Worm (Caenorhabditis elegans) whole organism, L3 larva: ENCODE measurements around the gene gtf-2H4.

Experiments used
- R02D3.7 ChIP-seq: fragments of 150-350 bp; optimal IDR thresholded peaks from 2 replicates; lab custom pipeline; 2014; ENCODE audit warnings: missing biosample characterization, missing genetic modification characterization
- ZK546.5 ChIP-seq: sonication (generic microtip); optimal IDR thresholded peaks from 2 replicates; lab custom pipeline; 2017; ENCODE audit warnings: missing biosample characterization, missing genetic modification characterization
- aly-2 ChIP-seq: fragments of 150-350 bp; optimal IDR thresholded peaks from 2 replicates; lab custom pipeline; 2014; ENCODE audit warnings: missing biosample characterization, missing genetic modification characterization
- ama-1 ChIP-seq: fragments of 150-350 bp; optimal IDR thresholded peaks from 2 replicates; lab custom pipeline; 2018
- ceh-16 ChIP-seq: sonication (generic microtip); optimal IDR thresholded peaks from 2 replicates; lab custom pipeline; 2017; ENCODE audit warnings: missing biosample characterization, missing genetic modification characterization
- ceh-28 ChIP-seq: fragments of 150-350 bp; optimal IDR thresholded peaks from 2 replicates; lab custom pipeline; 2014; ENCODE audit warnings: missing biosample characterization, missing genetic modification reagents, missing genetic modification characterization
- ceh-82 ChIP-seq: fragments of 150-350 bp; optimal IDR thresholded peaks from 2 replicates; lab custom pipeline; 2014; ENCODE audit warnings: missing biosample characterization, missing genetic modification characterization
- ceh-9 ChIP-seq: sonication (generic microtip); optimal IDR thresholded peaks from 2 replicates; lab custom pipeline; 2018; ENCODE audit warnings: missing biosample characterization, missing genetic modification characterization
- daf-12 ChIP-seq: fragments of 150-350 bp; optimal IDR thresholded peaks from 2 replicates; lab custom pipeline; 2014; ENCODE audit warnings: missing biosample characterization, missing genetic modification reagents, missing genetic modification characterization
- elt-2 ChIP-seq: sonication (generic microtip); optimal IDR thresholded peaks from 2 replicates; lab custom pipeline; 2016; ENCODE audit warnings: missing genetic modification reagents, mild to moderate bottlenecking, missing genetic modification characterization, missing compliant biosample characterization
- elt-3 ChIP-seq, 3 experiments: fragments of 150-350 bp in 1 of 3; sonication (generic microtip) in 2 of 3; optimal IDR thresholded peaks; 2 replicates in 2 of 3; 4 replicates in 1 of 3; lab custom pipeline; 2014 to 2017; ENCODE audit warnings: missing biosample characterization in 3 of 3, missing genetic modification characterization in 3 of 3
- eor-1 ChIP-seq, 2 experiments: fragments of 150-350 bp; optimal IDR thresholded peaks; 2 replicates each; lab custom pipeline; 2014 to 2018; ENCODE audit warnings: missing biosample characterization in 2 of 2, missing genetic modification characterization in 2 of 2
- fkh-2 ChIP-seq: fragments of 150-350 bp; optimal IDR thresholded peaks from 2 replicates; lab custom pipeline; 2014; ENCODE audit warnings: missing biosample characterization, missing genetic modification reagents, missing genetic modification characterization
- fos-1 ChIP-seq: fragments of 150-350 bp; optimal IDR thresholded peaks from 2 replicates; lab custom pipeline; 2014; ENCODE audit warnings: missing biosample characterization, missing genetic modification characterization
- hmg-11 ChIP-seq: sonication (generic microtip); optimal IDR thresholded peaks from 2 replicates; lab custom pipeline; 2016; ENCODE audit warnings: missing genetic modification characterization, missing compliant biosample characterization
- jun-1 ChIP-seq: fragments of 150-350 bp; optimal IDR thresholded peaks from 2 replicates; lab custom pipeline; 2014; ENCODE audit warnings: missing biosample characterization, missing genetic modification reagents, missing genetic modification characterization
- lin-15B ChIP-seq: fragments of 150-350 bp; optimal IDR thresholded peaks from 2 replicates; lab custom pipeline; 2014; ENCODE audit warnings: missing biosample characterization, missing genetic modification characterization
- lin-39 ChIP-seq: fragments of 150-350 bp; optimal IDR thresholded peaks from 2 replicates; lab custom pipeline; 2018; ENCODE audit warnings: missing biosample characterization, missing genetic modification reagents, missing genetic modification characterization
- lsy-12 ChIP-seq: sonication (generic microtip); optimal IDR thresholded peaks from 2 replicates; lab custom pipeline; 2016; ENCODE audit warnings: mild to moderate bottlenecking, missing genetic modification characterization, missing compliant biosample characterization
- mdl-1 ChIP-seq: fragments of 150-350 bp; optimal IDR thresholded peaks from 2 replicates; lab custom pipeline; 2014; ENCODE audit warnings: missing biosample characterization, missing genetic modification characterization
- mml-1 ChIP-seq: fragments of 150-350 bp; sonication (generic microtip); optimal IDR thresholded peaks from 3 replicates; lab custom pipeline; 2014; ENCODE audit warnings: missing biosample characterization, missing genetic modification characterization
- nhr-23 ChIP-seq: fragments of 150-350 bp; optimal IDR thresholded peaks from 2 replicates; lab custom pipeline; 2014; ENCODE audit warnings: missing biosample characterization, missing genetic modification reagents, missing genetic modification characterization
- nhr-237 ChIP-seq: fragments of 150-350 bp; optimal IDR thresholded peaks from 2 replicates; lab custom pipeline; 2014; ENCODE audit warnings: missing biosample characterization, missing genetic modification characterization
- nhr-25 ChIP-seq: sonication (generic microtip); optimal IDR thresholded peaks from 2 replicates; lab custom pipeline; 2017; ENCODE audit warnings: missing biosample characterization, missing genetic modification characterization
- nhr-28 ChIP-seq: fragments of 150-350 bp; optimal IDR thresholded peaks from 2 replicates; lab custom pipeline; 2014; ENCODE audit warnings: missing biosample characterization, missing genetic modification characterization
- nhr-43 ChIP-seq: sonication (generic microtip); optimal IDR thresholded peaks from 2 replicates; lab custom pipeline; 2016; ENCODE audit warnings: mild to moderate bottlenecking, missing genetic modification characterization, missing compliant biosample characterization; ENCODE audit not compliant: poor library complexity, severe bottlenecking
- nhr-76 ChIP-seq: fragments of 150-350 bp; sonication (generic microtip); optimal IDR thresholded peaks from 5 replicates; lab custom pipeline; 2014; ENCODE audit warnings: missing biosample characterization, missing genetic modification characterization
- nhr-77 ChIP-seq: fragments of 150-350 bp; optimal IDR thresholded peaks from 2 replicates; lab custom pipeline; 2014; ENCODE audit warnings: missing biosample characterization, missing genetic modification characterization
- pha-4 ChIP-seq: fragments of 150-350 bp; optimal IDR thresholded peaks from 2 replicates; lab custom pipeline; 2014; ENCODE audit warnings: missing biosample characterization, missing genetic modification reagents, missing genetic modification characterization
- pqm-1 ChIP-seq: fragments of 150-350 bp; optimal IDR thresholded peaks from 2 replicates; lab custom pipeline; 2017; ENCODE audit warnings: missing biosample characterization, missing genetic modification characterization, inconsistent platforms
- sea-2 ChIP-seq: fragments of 150-350 bp; sonication (generic microtip); optimal IDR thresholded peaks from 4 replicates; lab custom pipeline; 2014; ENCODE audit warnings: missing biosample characterization, missing genetic modification reagents, missing genetic modification characterization
- skn-1 ChIP-seq: fragments of 150-350 bp; optimal IDR thresholded peaks from 2 replicates; lab custom pipeline; 2014; ENCODE audit warnings: missing biosample characterization, missing genetic modification characterization
- snpc-4 ChIP-seq: fragments of 150-350 bp; optimal IDR thresholded peaks from 2 replicates; lab custom pipeline; 2014; ENCODE audit warnings: missing biosample characterization, missing genetic modification characterization
- tbx-2 ChIP-seq: sonication (generic microtip); optimal IDR thresholded peaks from 2 replicates; lab custom pipeline; 2016; ENCODE audit warnings: mild to moderate bottlenecking, missing genetic modification characterization, missing compliant biosample characterization
- unc-39 ChIP-seq: sonication (generic microtip); optimal IDR thresholded peaks from 4 replicates; lab custom pipeline; 2017; ENCODE audit warnings: missing biosample characterization, missing genetic modification characterization
- unc-62 ChIP-seq: fragments of 150-350 bp; sonication (generic microtip); optimal IDR thresholded peaks from 4 replicates; lab custom pipeline; 2014; ENCODE audit warnings: missing biosample characterization, missing genetic modification reagents, missing genetic modification characterization
- zag-1 ChIP-seq: fragments of 150-350 bp; optimal IDR thresholded peaks from 2 replicates; lab custom pipeline; 2014; ENCODE audit warnings: missing biosample characterization, missing genetic modification characterization
- ztf-11 ChIP-seq: fragments of 150-350 bp; optimal IDR thresholded peaks from 2 replicates; lab custom pipeline; 2014; ENCODE audit warnings: missing biosample characterization, missing genetic modification characterization
- ztf-4 ChIP-seq: fragments of 150-350 bp; optimal IDR thresholded peaks from 2 replicates; lab custom pipeline; 2014; ENCODE audit warnings: missing biosample characterization, missing genetic modification characterization

gtf-2H4 gene

DNA sequence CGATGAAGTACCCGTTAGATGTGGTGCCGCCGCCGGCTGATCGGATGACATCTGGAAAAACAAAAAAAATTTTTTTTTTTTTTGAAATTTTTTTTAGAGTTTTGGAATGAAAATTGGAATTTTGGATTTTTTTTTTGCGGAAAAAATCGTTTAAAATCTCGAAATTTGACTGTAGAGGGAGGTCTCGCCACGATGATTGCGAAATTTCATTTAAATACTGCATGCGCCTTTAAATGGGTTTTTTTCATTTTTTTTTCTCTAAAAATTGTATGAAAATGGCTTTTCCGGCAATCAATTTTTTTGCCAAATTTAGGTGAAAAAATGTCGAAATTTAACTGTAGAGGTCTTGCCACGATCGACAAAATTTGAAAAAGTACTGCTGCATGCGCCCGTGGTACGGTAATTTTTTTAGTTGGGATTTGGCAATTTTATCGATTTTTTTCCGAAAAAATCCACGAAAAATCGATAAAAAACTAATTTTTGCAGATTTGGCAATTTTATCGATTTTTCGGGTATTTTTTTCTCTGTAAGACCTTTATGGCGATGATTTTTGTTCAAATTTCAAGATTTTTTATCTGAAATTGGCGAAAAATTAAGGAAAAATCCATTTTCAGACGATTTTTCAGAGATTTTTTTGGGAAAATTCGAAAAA lies at the start of gene gtf-2H4:
Gene gtf-2H4, minus strand, starts transcription at position 51 of the 652 bp plus-strand sequence.
- TF ChIP-seq eor-1 (tag; optimal IDR thresholded peaks at IDR 0.05; lab: Kevin White, UChicago) (no peak), ceh-28 (tag; lab: Kevin White, UChicago) (peak; percentile 74), elt-3 (tag; optimal IDR thresholded peaks at IDR 0.05; lab: Kevin White, UChicago) (no peak), R02D3.7 (tag; lab: Kevin White, UChicago) (no peak)
- TF ChIP-seq, all 47 proteins: peak for 1

DNA sequence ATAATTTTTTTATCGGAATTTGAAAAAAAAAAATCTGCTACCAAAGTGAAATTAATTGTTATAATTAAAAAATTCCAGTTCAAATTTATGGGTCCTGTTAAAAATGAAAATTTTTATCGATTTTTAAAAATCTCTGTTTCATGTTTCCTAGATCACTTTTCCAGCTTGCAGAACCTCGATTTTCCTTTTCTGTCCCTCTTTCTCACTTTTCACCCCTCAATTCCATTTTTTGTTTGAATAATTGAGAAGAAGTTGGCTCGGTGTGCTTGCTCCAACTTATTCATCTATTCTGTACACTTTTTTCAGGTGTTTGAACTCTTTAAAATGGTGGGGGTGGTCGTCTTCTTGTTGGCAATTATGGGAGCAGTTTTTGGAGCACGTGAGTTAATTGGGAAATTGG lies 44.3 kb upstream of the gtf-2H4 start, which contains the start of gene acr-24:
Gene acr-24, plus strand, starts transcription at position 301 of the 400 bp plus-strand sequence.
- TF ChIP-seq nhr-25 (tag; lab: Kevin White, UChicago) (no peak), hmg-11 (no peak), aly-2 (tag; lab: Kevin White, UChicago) (no peak), ZK546.5 (tag; lab: Kevin White, UChicago) (no peak), lsy-12 (tag; lab: Kevin White, UChicago) (no peak), ztf-11 (tag; lab: Kevin White, UChicago) (no peak), ama-1 (lab: Kevin White, UChicago) (no peak), mdl-1 (tag; lab: Kevin White, UChicago) (no peak), fkh-2 (tag; lab: Kevin White, UChicago) (no peak), ceh-16 (tag; lab: Kevin White, UChicago) (no peak), ztf-4 (no peak), snpc-4 (tag; lab: Kevin White, UChicago) (no peak), nhr-28 (tag; lab: Kevin White, UChicago) (no peak), mml-1 (tag; lab: Kevin White, UChicago) (no peak)

DNA sequence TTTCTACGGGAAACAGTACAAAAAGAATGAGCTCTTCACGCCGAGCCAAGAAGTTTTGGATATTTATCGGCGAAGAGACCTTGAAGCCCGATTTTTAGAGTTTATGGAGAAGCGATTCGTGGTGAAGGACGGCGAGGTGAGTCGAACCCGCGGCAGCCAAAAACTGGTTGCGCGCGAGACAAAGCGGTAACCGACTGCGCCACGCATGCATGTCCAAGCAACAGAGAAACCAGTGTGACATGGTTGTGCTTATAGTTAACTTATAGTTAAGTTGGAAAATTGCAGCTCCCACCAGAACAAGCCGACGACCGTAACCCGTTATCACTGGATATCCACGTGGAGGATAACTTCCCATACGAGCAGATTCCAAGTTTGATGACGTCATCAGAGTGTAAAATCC lies 23.4 kb upstream of the gtf-2H4 start:
- TF ChIP-seq pha-4, result peak; percentile 26
- TF ChIP-seq lsy-12 (tag; lab: Kevin White, UChicago), result peak; percentile 2
- peak; percentile 4 for TF ChIP-seq lin-39 (tag; lab: Kevin White, UChicago)
- TF ChIP-seq nhr-76 (tag; lab: Kevin White, UChicago), result no peak
- TF ChIP-seq sea-2 (GFP tag; lab: Kevin White, UChicago), result no peak
- TF ChIP-seq elt-2 (tag; lab: Kevin White, UChicago), result peak; percentile 27

DNA sequence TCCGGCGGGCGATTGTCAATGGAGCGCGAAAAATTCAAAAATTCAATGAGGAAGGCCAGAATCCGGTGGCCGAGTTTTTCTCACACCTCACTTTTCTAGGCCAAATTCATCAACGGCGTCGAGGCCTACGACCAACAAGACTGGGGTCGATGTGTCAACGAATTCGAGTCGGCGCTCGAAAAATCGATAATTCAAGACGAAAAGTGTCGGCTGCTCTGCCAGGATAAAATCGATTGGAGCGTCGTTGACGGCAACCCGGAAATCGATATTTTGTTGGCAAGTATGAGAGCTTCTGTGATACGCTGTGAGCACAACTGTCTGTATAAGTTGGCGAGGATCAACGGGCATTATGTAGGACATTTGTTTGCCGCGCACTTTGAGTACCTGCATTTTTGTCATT lies 22.8 kb upstream of the gtf-2H4 start:
- TF ChIP-seq nhr-76 (tag; lab: Kevin White, UChicago) (no peak), ceh-28 (tag; lab: Kevin White, UChicago) (peak; percentile 18)

DNA sequence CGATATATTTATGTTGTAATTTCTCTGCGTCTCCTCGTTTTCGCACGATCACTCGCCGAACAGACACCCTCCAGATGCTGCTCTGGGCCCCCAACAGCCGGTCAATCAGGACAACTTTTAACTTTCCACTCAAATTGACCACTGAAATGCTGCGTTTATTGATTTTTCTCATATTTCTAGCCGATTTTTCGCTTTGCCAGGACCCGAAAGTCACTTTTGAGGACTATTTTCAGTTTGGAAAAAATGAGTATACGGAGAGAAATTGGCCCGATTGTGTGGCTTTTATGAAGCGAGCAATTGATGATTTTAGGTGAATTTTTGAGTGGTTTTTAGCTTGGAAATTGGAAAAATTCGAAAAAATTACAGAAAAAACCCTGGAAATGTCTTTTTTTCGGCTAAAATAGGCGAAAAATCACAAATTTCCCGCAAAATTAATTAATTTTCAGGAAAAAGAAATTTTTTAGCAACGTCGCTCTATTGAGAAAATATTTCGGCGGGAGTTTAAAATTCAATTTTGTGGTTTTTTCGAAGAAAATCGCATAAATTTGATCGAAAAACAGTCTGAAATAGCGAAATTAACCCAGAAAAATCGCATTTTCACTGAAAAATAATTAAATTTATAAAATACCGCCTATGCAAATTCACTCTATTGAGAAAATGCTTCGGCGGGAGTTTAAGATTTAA lies 20.7 kb upstream of the gtf-2H4 start, which contains the start of gene Y73F8A.26:
Gene Y73F8A.26, plus strand, starts transcription at position 73 of the 684 bp plus-strand sequence.
- TF ChIP-seq nhr-77 (tag; lab: Kevin White, UChicago) (no peak), nhr-237 (tag; lab: Kevin White, UChicago) (no peak), nhr-25 (tag; lab: Kevin White, UChicago) (no peak), skn-1 (no peak), tbx-2 (tag; lab: Kevin White, UChicago) (no peak), sea-2 (GFP tag; lab: Kevin White, UChicago) (no peak), nhr-28 (tag; lab: Kevin White, UChicago) (no peak), mml-1 (tag; lab: Kevin White, UChicago) (no peak), ztf-11 (tag; lab: Kevin White, UChicago) (no peak), nhr-23 (tag; lab: Kevin White, UChicago) (no peak)

DNA sequence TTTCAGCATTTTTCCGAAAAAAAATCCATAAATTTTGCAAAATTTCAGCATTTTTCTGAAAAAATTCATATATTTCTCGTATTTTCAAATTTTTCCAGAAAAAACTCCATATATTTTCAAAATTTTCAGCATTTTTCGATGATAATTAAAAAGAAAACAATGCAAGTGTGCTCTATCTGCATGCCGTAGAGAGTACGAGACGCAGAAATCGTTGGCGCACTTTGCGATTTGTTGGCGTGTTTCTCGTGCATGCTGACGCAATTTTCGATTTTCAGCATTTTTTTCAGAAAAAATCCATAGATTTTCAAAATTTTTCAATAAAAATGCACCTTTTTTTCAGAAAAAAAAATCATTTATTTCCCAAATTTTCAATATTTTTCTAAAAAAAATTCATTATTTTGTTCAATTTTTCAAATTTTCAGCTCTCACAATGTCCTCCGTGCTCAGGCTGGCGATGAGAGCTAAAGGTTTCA lies 19.4 kb upstream of the gtf-2H4 start, which contains the start of gene Y73F8A.27:
Gene Y73F8A.27, plus strand, starts transcription at position 423 of the 473 bp plus-strand sequence.
- peak; percentile 45 for TF ChIP-seq pqm-1 (tag; lab: Kevin White, UChicago)
- peak; percentile 75 for TF ChIP-seq jun-1 (tag; lab: Kevin White, UChicago)
- peak; percentile 89 for TF ChIP-seq nhr-43 (tag; lab: Kevin White, UChicago)
- peak; percentile 97 for TF ChIP-seq pha-4
- no peak for TF ChIP-seq unc-39 (tag; lab: Kevin White, UChicago)
- no peak for TF ChIP-seq nhr-76 (tag; lab: Kevin White, UChicago)
- peak; percentile 97 for TF ChIP-seq lin-15B (tag; lab: Kevin White, UChicago)
- peak; percentile 81 for TF ChIP-seq ceh-28 (tag; lab: Kevin White, UChicago)
- peak; percentile 90 for TF ChIP-seq ceh-82 (tag; lab: Kevin White, UChicago)
- TF ChIP-seq nhr-23 (tag; lab: Kevin White, UChicago), result peak; percentile 96
- TF ChIP-seq lsy-12 (tag; lab: Kevin White, UChicago), result peak; percentile 75
- TF ChIP-seq ZK546.5 (tag; lab: Kevin White, UChicago), result peak; percentile 13
- no peak for TF ChIP-seq unc-62 (GFP tag; lab: Kevin White, UChicago)
- TF ChIP-seq skn-1, result peak; percentile 92
- peak; percentile 50 for TF ChIP-seq zag-1 (tag; lab: Kevin White, UChicago)
- peak; percentile 53 for TF ChIP-seq daf-12 (tag; lab: Kevin White, UChicago)
- TF ChIP-seq ama-1 (lab: Kevin White, UChicago), result peak; percentile 40
- no peak for TF ChIP-seq ceh-9 (tag; lab: Kevin White, UChicago)
- no peak for TF ChIP-seq fos-1 (tag; lab: Kevin White, UChicago)
- no peak for TF ChIP-seq elt-3 (tag; optimal IDR thresholded peaks at IDR 0.05; lab: Kevin White, UChicago)
- TF ChIP-seq sea-2 (GFP tag; lab: Kevin White, UChicago), result no peak
- TF ChIP-seq ztf-11 (tag; lab: Kevin White, UChicago), result no peak
